Worm (Caenorhabditis elegans): ENCODE measurements around the gene hxk-3.

ce11 chrIV:1460686-1461085 is 36.7 kb upstream of the hxk-3 start, which contains the start of gene col-106:
- no peak for TF ChIP-seq W03F9.2 (tag; optimal IDR thresholded peaks at IDR 0.05)
- TF ChIP-seq dao-5 (tag; optimal IDR thresholded peaks at IDR 0.05) = no peak

Data from whole organism, L4/young adult.